Worm (Caenorhabditis elegans) whole organism, L4/young adult: ENCODE measurements around the gene lys-8.
"Not testable (repeated sequence)": the region's sequence is repeated elsewhere in the genome, so short reads cannot be mapped to it uniquely, and the experiment has no call there.

Experiments used
- W03F9.2 ChIP-seq: fragments of 150-350 bp; optimal IDR thresholded peaks from 2 replicates; lab custom pipeline; 2014; ENCODE audit warnings: missing biosample characterization, missing genetic modification characterization
- dao-5 ChIP-seq: sonication (generic microtip); optimal IDR thresholded peaks from 2 replicates; lab custom pipeline; 2016; ENCODE audit warnings: missing genotype, missing genetic modification characterization, moderate library complexity, missing compliant biosample characterization
- him-1 ChIP-seq: sonication (generic microtip); optimal IDR thresholded peaks from 2 replicates; lab custom pipeline; 2016; ENCODE audit warnings: missing genotype, missing genetic modification reagents, missing genetic modification characterization, missing compliant biosample characterization

The lys-8 gene

DNA sequence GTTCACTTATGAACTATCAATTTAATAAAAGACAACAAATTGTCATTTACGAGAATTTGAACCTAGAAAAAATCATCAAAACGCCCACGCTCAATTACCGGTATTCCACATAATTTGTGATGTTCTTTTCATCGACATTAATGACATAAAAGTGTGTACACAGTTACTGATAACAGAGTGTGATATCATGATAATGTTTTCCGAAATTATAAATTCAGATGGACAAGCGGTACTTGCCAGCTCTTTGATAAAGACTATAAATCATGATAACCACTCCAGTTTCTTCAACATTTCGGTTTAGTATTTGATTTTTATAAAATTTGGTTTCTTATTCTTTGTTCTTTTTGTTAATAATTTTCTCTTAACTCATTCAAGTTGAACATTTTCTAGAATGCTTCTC lies at the start of gene lys-8:
Gene lys-8 (plus strand): TSS at position 391 of the 400 bp plus-strand sequence.
- TF ChIP-seq dao-5 (tag; lab: Kevin White, UChicago) (no peak), W03F9.2 (tag; lab: Kevin White, UChicago) (no peak), him-1 (tag; lab: Kevin White, UChicago) (no peak)

DNA sequence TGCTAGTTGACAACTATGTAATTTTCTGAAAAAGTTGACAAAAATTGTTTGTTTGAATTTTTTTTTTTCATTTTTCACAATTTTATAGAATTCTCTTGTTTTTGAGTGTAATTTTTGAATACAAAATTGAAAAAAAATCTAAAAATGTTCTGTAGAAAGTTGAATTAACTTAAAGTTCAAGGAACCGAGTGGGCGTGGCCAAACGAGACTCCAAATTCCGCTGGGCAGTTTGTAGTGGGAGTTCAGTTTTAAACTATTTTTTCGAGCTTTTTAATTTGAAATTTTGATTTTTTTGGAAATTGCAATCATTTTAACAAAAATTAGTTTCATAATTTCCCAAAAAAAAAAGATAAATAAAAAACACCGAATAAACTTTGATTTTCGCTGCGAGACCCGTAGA lies 48.9 kb upstream of the lys-8 start:
- TF ChIP-seq W03F9.2 (tag; lab: Kevin White, UChicago) (no peak), him-1 (tag; lab: Kevin White, UChicago) (no peak), dao-5 (tag; lab: Kevin White, UChicago) (no peak)

DNA sequence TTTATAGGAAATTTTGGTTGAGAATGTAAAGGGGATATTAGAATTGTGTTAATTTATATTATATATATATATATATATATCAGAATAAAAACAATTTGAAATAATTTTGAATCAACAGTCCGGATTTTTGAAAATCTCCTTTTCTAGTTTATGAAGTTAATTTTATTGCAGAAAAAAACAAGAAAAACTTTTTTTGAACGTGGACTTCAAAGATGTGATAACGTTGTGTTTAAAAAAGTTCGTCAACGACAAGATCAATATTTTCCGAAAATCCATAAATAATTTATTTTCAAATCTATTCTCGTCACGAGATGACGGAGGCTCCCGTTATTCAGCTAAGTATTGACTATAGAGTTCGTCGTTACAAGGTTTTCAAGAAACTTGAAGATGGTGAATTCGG lies 48.5 kb upstream of the lys-8 start, which contains the start of gene C17C3.11:
Gene C17C3.11 (plus strand): TSS at position 301 of the 400 bp plus-strand sequence.
- TF ChIP-seq dao-5 (tag; lab: Kevin White, UChicago) = no peak
- no peak for TF ChIP-seq him-1 (tag; lab: Kevin White, UChicago)
- no peak for TF ChIP-seq W03F9.2 (tag; lab: Kevin White, UChicago)

DNA sequence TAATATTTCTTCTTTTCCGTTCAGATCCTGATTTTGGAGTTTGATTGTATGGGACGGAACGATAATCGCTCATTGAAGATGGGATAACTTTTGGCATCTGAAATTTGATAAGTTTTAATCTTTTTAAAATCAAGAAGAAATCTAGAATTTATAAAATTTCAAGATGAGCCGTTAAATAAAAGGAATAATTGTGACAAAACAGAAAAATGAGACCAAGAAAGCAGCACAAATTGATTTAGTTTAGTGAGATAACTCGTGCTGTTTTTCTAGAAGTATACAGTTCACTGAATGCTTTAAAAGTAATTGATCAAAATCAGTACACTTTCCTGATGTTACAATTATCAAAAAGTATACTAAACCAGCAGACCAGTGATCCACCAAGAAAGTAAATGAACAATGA lies 45.9 kb upstream of the lys-8 start, which contains the start of gene hlh-27:
Gene hlh-27 (minus strand): TSS at position 101 of the 400 bp plus-strand sequence.
- not testable (repeated sequence) for TF ChIP-seq him-1, W03F9.2, dao-5 (tag; lab: Kevin White, UChicago)

DNA sequence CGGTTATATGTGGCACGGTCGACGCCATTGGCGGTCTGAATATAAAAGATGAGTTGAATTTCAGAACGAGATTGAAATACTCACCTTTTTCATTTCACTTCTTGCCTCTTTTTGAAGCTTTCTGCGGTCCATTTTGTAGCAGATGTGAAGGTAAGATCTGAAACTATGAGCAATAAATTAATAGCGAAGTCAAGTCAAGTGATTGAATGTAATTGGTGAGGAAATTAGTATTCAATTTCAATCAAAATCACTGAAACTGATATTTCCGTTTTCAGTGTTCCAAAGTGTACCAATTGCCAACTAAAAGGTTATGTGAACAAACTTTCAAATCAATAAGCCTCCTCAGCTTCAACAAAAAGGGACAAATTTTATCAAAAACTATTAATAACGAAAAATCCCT lies 44.3 kb upstream of the lys-8 start, which contains the start of gene C17C3.24:
Gene C17C3.24 (minus strand): TSS at position 101 of the 400 bp plus-strand sequence.
- TF ChIP-seq him-1 (tag; lab: Kevin White, UChicago) (no peak), W03F9.2 (tag; lab: Kevin White, UChicago) (no peak), dao-5 (tag; lab: Kevin White, UChicago) (no peak)

DNA sequence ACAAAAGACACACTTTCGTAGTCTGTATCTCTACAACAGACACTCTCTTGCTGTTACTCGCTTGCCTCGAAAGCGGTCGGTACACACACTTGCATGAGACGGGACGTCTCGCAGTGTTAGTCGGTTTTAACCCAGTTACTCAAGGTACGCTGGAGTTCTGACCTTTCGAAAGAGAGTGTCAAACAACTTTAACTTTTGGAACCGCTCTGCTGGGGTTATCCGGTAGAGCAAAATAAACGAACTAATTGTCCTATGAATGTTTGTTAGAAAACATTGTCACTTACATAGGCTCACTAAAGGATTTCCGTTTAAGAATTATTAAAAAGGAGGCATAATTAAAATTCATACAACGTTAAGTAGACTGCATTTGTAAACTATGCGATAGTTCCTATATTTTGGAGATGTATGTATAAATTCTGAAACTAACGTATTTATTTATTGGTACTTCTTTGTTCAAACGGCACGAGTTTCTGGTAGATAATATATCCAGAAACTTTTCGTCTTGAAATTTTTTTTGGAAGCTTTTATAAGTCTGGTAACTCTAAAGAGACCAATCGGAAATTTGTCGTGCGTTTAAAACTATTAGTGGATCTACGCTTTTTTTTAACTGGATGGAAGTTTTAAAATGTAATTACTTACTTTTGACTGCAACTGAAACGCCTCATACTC lies 42.4 kb upstream of the lys-8 start:
- TF ChIP-seq W03F9.2 (tag; lab: Kevin White, UChicago) (peak; percentile 80), dao-5 (tag; lab: Kevin White, UChicago) (peak; percentile 89), him-1 (tag; lab: Kevin White, UChicago) (peak; percentile 98)

DNA sequence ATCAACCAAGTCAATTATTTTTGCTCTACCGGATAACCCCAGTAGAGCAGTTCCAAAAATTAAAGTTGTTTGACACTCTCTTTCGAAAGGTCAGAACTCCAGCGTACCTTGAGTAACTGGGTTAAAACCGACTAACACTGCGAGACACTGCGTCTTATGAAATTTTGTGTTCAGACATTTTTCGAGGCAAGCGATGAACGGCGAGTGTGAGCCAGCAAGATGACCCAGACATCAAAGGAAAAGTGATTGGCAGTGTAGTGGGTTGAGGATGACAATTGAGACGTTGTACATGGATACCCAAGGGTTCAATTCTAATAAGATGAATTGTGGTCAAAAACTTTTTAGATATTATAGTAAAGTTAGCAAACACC lies 41.8 kb upstream of the lys-8 start:
- TF ChIP-seq dao-5 (tag; lab: Kevin White, UChicago) = no peak
- TF ChIP-seq W03F9.2 (tag; lab: Kevin White, UChicago) = no peak
- no peak for TF ChIP-seq him-1 (tag; lab: Kevin White, UChicago)

DNA sequence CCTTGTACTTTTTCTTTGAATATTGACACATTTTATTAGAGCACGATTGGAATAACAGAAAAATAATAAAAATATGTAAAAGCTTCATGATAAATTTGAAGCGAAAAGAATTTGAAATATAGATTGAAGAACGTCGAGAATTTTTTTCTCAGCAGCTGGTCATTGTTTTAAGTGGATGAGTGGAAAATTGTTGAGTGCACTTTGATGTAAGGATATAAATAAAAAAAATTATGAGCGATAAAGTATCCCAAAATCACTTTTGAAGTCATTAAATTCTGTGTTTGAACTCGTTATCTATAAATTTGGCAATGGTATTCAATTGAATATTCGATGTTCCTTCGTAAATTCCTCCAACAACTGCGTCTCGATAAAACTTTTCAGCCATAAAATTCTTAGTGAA lies 41.2 kb upstream of the lys-8 start, which contains the start of gene ins-13:
Gene ins-13 (minus strand): TSS at position 101 of the 400 bp plus-strand sequence.
- no peak for TF ChIP-seq dao-5 (tag; lab: Kevin White, UChicago)
- no peak for TF ChIP-seq him-1 (tag; lab: Kevin White, UChicago)
- no peak for TF ChIP-seq W03F9.2 (tag; lab: Kevin White, UChicago)

DNA sequence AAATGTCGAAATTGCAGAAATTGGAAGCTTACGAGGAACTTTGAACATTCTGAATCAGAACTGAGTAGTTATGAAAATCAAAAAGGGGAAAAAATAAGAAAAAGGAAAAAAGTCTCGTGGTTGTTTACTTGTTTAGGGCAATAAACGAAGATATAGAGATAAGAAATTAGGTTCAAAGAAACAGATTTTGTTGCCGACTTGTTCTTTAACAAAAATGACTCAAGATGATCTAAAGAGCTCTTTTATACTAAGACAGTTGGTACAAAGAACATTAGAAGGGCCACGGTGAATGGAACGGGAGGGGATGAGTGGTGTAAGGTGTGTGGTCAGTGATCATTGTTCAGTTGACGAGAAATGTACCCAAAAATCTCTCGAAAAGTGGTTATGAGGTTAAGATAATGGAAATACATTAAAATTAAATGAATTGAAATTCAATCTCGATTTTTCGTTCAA lies 38.5 kb upstream of the lys-8 start, which contains the start of gene acdh-2:
Gene acdh-2 (minus strand): TSS at position 51 of the 453 bp plus-strand sequence.
- TF ChIP-seq him-1 (tag; lab: Kevin White, UChicago) (no peak), W03F9.2 (tag; lab: Kevin White, UChicago) (no peak), dao-5 (tag; lab: Kevin White, UChicago) (no peak)

DNA sequence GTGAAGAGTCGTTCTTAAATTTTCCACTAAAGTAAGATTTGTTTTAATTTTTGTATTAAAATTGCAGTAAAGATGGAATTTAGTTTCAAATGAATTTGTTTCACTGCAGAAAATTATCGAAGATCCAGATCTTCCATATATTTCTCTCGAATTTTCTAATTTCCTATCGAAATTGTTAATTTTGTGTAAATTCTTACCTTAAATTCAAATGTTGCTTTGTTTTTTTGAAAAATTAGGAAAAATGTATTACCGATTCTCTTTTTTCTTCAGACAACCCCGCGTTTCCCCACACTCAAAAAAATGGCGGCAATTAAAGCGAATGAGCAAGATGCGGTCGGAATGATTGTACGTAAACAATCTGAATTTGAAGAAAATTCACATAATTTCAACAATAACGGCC lies 36.2 kb upstream of the lys-8 start, which contains the start of gene C17C3.6:
Gene C17C3.6 (plus strand): TSS at position 301 of the 400 bp plus-strand sequence.
- TF ChIP-seq W03F9.2 (tag; lab: Kevin White, UChicago) (no peak), him-1 (tag; lab: Kevin White, UChicago) (no peak), dao-5 (tag; lab: Kevin White, UChicago) (no peak)

DNA sequence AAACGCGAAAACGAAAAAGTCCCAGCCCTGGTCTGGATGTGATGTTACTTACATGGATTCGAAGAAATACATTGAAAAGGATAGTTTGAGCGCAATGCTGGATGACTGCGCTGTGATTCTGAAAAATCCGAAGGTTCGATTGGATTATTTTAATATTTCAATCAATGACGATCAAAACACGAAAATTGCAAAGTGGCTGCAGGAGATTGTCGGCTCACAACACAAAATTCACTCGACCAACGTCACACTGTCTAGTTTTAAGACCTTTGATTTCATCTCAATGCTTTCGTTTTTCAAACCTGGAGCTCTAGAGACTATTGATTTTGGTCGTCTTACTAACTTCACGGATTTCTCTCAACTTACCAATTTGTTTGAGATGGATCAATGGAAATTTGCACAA lies 34.5 kb upstream of the lys-8 start, which contains the start of gene C17C3.5:
Gene C17C3.5 (plus strand): TSS at position 301 of the 400 bp plus-strand sequence.
- TF ChIP-seq him-1 (tag; lab: Kevin White, UChicago) (no peak), W03F9.2 (tag; lab: Kevin White, UChicago) (no peak), dao-5 (tag; lab: Kevin White, UChicago) (no peak)

DNA sequence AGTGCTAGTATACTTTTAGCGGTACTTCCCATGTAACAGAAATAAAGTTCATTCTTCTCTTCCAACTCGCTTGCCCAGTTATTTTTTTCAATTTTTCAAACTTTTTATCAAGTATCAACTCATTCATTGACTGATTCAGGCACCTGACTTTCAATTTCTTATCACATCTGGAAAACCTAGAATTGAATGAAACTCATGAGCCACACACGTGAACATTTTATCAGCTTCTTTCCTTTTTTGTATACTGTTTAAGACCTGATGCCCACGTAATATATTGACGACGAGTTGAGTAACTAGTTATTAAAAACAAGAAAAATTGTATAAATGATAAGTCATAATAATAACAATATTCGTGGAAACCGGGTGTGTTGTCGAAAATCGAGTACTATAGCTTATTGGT lies 32.4 kb upstream of the lys-8 start:
- TF ChIP-seq W03F9.2 (tag; lab: Kevin White, UChicago) (no peak), him-1 (tag; lab: Kevin White, UChicago) (no peak), dao-5 (tag; lab: Kevin White, UChicago) (no peak)

DNA sequence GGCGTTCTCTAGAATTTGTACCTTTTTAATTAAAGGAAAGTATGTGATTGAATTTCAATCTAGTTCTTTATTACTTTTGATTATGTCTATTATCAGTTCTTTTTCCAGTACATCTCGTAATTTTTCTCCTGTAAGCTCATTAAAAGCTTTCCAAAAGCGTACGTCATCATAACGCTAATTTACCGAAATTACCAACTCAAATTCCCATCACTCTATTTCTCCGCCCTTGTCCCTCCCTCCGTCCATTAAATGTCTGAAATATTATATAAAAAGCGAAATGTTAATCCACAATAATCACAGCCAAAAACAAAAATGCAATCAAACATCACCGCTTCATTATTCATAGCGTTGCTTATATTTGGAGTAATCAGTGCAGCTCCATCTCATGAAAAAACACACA lies 31.7 kb upstream of the lys-8 start, which contains the start of gene ins-12:
Gene ins-12 (plus strand): TSS at position 301 of the 400 bp plus-strand sequence.
- TF ChIP-seq W03F9.2 (tag; lab: Kevin White, UChicago) (no peak), dao-5 (tag; lab: Kevin White, UChicago) (no peak), him-1 (tag; lab: Kevin White, UChicago) (no peak)
